Worm (Caenorhabditis elegans): Measurements from ENCODE around the gene galt-1.

galt-1 gene

ce11 chrV:5891204-5891603 is 39.5 kb upstream of the galt-1 start:
- TF ChIP-seq ceh-27 (GFP tag; optimal IDR thresholded peaks at IDR 0.05) (no peak), lir-1 (GFP tag; conservative IDR thresholded peaks at IDR 0.05) (no peak), atf-7 (tag; optimal IDR thresholded peaks at IDR 0.05) (no peak), rpc-1 (optimal IDR thresholded peaks at IDR 0.05) (no peak), rpc-1 (tag; optimal IDR thresholded peaks at IDR 0.05) (no peak), nhr-90 (tag; optimal IDR thresholded peaks at IDR 0.05) (no peak), F10E7.11 (tag; optimal IDR thresholded peaks at IDR 0.05) (no peak)

ce11 chrV:5893015-5893414 is 37.7 kb upstream of the galt-1 start, which contains the start of gene C04E6.7:
Gene C04E6.7 (plus strand): TSS chrV:5893315.
- TF ChIP-seq die-1 (tag; optimal IDR thresholded peaks at IDR 0.05), result no peak
- no peak for TF ChIP-seq mxl-1 (tag; optimal IDR thresholded peaks at IDR 0.05)
- TF ChIP-seq ekl-4 (GFP tag; IDR thresholded peaks at IDR 0.05), result no peak
- no peak for TF ChIP-seq dpff-1 (tag; optimal IDR thresholded peaks at IDR 0.05)
- TF ChIP-seq hsf-1 (GFP tag; IDR thresholded peaks at IDR 0.05), result no peak
- TF ChIP-seq rpc-1 (optimal IDR thresholded peaks at IDR 0.05), result no peak
- TF ChIP-seq rpc-1 (tag; optimal IDR thresholded peaks at IDR 0.05), result no peak
- no peak for TF ChIP-seq dpl-1 (GFP tag; optimal IDR thresholded peaks at IDR 0.05)
- no peak for TF ChIP-seq C06A6.2 (GFP tag; conservative IDR thresholded peaks at IDR 0.05)
- TF ChIP-seq xnd-1 (tag; optimal IDR thresholded peaks at IDR 0.05), result no peak
- no peak for TF ChIP-seq tbp1 (GFP tag; optimal IDR thresholded peaks at IDR 0.05)
- TF ChIP-seq sea-2 (GFP tag; IDR thresholded peaks at IDR 0.05), result no peak
- no peak for TF ChIP-seq lir-1 (GFP tag; conservative IDR thresholded peaks at IDR 0.05)

- TF ChIP-seq ztf-6 (GFP tag; IDR thresholded peaks at IDR 0.05) (no peak), bed-2 (GFP tag; IDR thresholded peaks at IDR 0.05) (no peak), B0261.1 (tag; optimal IDR thresholded peaks at IDR 0.05) (no peak), egrh-3 (GFP tag; IDR thresholded peaks at IDR 0.05) (no peak), B0035.1 (tag; optimal IDR thresholded peaks at IDR 0.05) (no peak), nhr-179 (tag; optimal IDR thresholded peaks at IDR 0.05) (no peak), mel-28 (tag; optimal IDR thresholded peaks at IDR 0.05; ENCODE audit: borderline replicate concordance) (no peak), rcor-1 (GFP tag; IDR thresholded peaks at IDR 0.05) (no peak), D2030.7 (GFP tag; IDR thresholded peaks at IDR 0.05) (no peak), F52B5.7 (tag; optimal IDR thresholded peaks at IDR 0.05) (no peak), ZK185.1 (tag; optimal IDR thresholded peaks at IDR 0.05; ENCODE audit: poor library complexity, severe bottlenecking) (no peak), ztf-22 (GFP tag; optimal IDR thresholded peaks at IDR 0.05) (no peak), snpc-1.3 (tag; optimal IDR thresholded peaks at IDR 0.05; ENCODE audit: insufficient read depth) (no peak), let-607 (tag; optimal IDR thresholded peaks at IDR 0.05) (no peak), ztf-18 (tag; optimal IDR thresholded peaks at IDR 0.05) (no peak)
These were observed 35.7 kb upstream of the galt-1 start, which contains the start of gene grd-9 for ce11 chrV:5895021-5895420. Gene grd-9 (plus strand): TSS chrV:5895321.

- TF ChIP-seq lag-1 (GFP tag; IDR thresholded peaks at IDR 0.05) (no peak), tbp1 (GFP tag; optimal IDR thresholded peaks at IDR 0.05) (no peak), F57A8.1 (GFP tag; optimal IDR thresholded peaks at IDR 0.05) (no peak), zim-3 (tag; optimal IDR thresholded peaks at IDR 0.05) (no peak), attf-5 (GFP tag; optimal IDR thresholded peaks at IDR 0.05) (no peak)
These were observed 30.8 kb upstream of the galt-1 start, which contains the start of gene srd-16 for ce11 chrV:5899940-5900339. Gene srd-16 (minus strand): TSS chrV:5900040.

Measured in whole organism, young adult.